Worm (Caenorhabditis elegans): Measurements from ENCODE around the gene unc-22.

The unc-22 gene

DNA sequence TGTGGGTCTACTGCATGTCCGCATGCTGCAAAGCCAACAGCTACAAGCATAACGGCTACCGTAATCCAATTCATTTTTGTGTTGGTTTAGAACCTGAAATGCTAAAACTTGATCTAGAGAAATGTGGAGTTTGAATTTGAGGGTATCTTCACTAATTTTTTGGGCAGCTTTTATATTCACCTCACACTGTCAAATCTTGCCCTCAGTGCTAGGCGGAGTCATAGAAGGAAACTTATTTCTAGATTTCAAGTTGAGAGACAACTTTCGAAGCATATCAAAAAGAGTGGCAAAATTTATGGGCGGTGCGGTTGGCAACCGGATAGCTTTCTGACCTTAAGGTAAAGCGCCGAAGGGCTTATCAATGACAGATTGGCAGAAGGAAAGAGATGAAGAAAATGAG lies 4.8 kb upstream of the unc-22 start, which contains the start of gene lips-6:
TSS of gene lips-6 (minus strand) at position 101 of the 400 bp plus-strand sequence.
- TF ChIP-seq nhr-6 (tag; optimal IDR thresholded peaks at IDR 0.05), result no peak
- TF ChIP-seq aly-2 (tag; optimal IDR thresholded peaks at IDR 0.05), result no peak
- TF ChIP-seq ceh-82 (tag; optimal IDR thresholded peaks at IDR 0.05), result no peak
- TF ChIP-seq nhr-25 (tag; optimal IDR thresholded peaks at IDR 0.05), result no peak
- TF ChIP-seq nhr-237 (tag; optimal IDR thresholded peaks at IDR 0.05), result no peak
- no peak for TF ChIP-seq ceh-16 (tag; optimal IDR thresholded peaks at IDR 0.05)
- no peak for TF ChIP-seq mbf-1 (tag; optimal IDR thresholded peaks at IDR 0.05)
- TF ChIP-seq R02D3.7 (tag; optimal IDR thresholded peaks at IDR 0.05), result no peak
- no peak for TF ChIP-seq mab-5 (tag; optimal IDR thresholded peaks at IDR 0.05)
- no peak for TF ChIP-seq zag-1 (tag; optimal IDR thresholded peaks at IDR 0.05)
- TF ChIP-seq mdl-1 (tag; optimal IDR thresholded peaks at IDR 0.05), result no peak
- no peak for TF ChIP-seq ama-1 (optimal IDR thresholded peaks at IDR 0.05)
- no peak for TF ChIP-seq ztf-4 (tag; optimal IDR thresholded peaks at IDR 0.05)

DNA sequence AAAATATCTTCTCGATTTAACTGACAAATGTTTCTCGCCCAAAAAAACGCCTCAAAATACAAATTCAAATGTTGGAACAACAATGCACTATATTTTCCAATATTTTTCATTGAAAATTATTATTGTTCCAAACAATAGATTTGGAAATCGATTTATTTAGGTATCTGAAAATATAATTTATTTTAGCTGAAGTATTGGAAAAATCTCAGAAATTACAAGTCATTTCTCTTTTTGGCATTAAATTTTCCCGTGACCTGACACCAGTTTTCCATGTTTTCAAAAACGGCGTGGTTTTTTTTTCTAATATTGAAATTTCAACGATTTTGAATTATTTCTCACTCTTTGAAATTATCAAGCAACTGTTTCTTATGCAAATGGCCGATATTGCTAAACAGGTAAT lies 2.3 kb upstream of the unc-22 start, which contains the start of gene spe-17:
TSS of gene spe-17 (plus strand) at position 301 of the 400 bp plus-strand sequence.
- no peak for TF ChIP-seq unc-39 (tag; optimal IDR thresholded peaks at IDR 0.05)
- TF ChIP-seq aly-2 (tag; optimal IDR thresholded peaks at IDR 0.05), result no peak
- TF ChIP-seq unc-55 (GFP tag; optimal IDR thresholded peaks at IDR 0.05), result no peak
- TF ChIP-seq ztf-1 (GFP tag; conservative IDR thresholded peaks at IDR 0.05), result no peak
- TF ChIP-seq unc-62 (GFP tag; optimal IDR thresholded peaks at IDR 0.05), result no peak

DNA sequence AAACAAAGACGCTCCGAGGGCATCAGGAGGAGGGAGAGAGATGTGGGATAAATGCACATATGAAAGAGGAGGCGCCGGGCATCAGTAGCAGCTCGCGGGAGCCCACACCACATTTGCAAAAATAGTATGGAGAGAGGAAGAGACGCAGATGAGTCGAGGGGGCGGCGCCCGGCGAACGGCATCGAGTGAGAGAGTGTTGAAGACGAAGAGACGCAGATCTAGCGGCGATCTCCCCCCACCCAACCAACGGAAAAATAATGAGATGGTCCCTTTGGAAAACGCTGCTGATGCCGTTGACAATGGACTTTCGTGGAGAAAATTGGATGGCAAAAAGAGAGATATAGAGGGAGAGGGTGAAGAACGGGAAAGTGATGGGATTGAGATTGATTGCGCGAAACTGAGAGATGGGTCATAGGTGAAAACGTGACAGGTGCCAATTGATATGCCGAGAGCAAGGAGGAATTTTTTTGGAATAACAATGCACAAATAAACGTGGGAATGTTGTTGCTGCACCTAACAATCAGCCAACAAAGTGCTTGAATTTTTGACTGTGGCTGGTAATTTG lies 1.7 kb upstream of the unc-22 start:
- TF ChIP-seq lsy-2 (tag; optimal IDR thresholded peaks at IDR 0.05), result peak in 1 of 2 experiments; percentile 6
- TF ChIP-seq nhr-11 (tag; optimal IDR thresholded peaks at IDR 0.05), result no peak
- TF ChIP-seq F13H6.1 (tag; optimal IDR thresholded peaks at IDR 0.05), result peak; percentile 80
- peak; percentile 18 for TF ChIP-seq mab-5 (tag; optimal IDR thresholded peaks at IDR 0.05)
- no peak for TF ChIP-seq elt-1 (tag; optimal IDR thresholded peaks at IDR 0.05)
- TF ChIP-seq nhr-129 (tag; optimal IDR thresholded peaks at IDR 0.05), result peak; percentile 72
- TF ChIP-seq sma-9 (GFP tag; optimal IDR thresholded peaks at IDR 0.05), result peak; percentile 68
- no peak for TF ChIP-seq sma-9 (tag; optimal IDR thresholded peaks at IDR 0.05)
- no peak for TF ChIP-seq nhr-237 (tag; optimal IDR thresholded peaks at IDR 0.05)
- TF ChIP-seq elt-3 (tag; optimal IDR thresholded peaks at IDR 0.05), result no peak

DNA sequence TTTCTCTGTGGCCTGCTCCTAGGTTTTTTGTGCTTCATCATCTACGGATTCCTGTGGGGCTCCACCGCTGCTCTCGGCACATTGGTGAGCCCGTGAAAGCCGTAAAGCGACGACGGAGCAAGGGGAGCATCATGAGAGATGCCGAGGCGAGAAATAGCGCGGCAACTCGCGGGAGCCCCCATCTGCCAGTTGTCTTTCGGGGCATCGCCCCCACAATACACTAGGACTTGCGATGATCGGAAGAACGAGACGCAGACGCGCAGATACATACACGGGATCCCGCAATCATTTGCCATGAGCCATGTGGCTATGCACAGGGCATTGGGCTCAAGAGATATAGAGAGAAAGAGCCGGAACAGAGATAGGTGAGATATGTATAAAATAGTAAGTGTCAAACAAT lies 430 bp downstream of the unc-22 start:
- TF ChIP-seq fos-1 (tag; optimal IDR thresholded peaks at IDR 0.05) (no peak), nhr-129 (tag; optimal IDR thresholded peaks at IDR 0.05) (peak; percentile 84), sma-9 (GFP tag; optimal IDR thresholded peaks at IDR 0.05) (peak; percentile 52), sma-9 (tag; optimal IDR thresholded peaks at IDR 0.05) (no peak), F13H6.1 (tag; optimal IDR thresholded peaks at IDR 0.05) (peak; percentile 86)

DNA sequence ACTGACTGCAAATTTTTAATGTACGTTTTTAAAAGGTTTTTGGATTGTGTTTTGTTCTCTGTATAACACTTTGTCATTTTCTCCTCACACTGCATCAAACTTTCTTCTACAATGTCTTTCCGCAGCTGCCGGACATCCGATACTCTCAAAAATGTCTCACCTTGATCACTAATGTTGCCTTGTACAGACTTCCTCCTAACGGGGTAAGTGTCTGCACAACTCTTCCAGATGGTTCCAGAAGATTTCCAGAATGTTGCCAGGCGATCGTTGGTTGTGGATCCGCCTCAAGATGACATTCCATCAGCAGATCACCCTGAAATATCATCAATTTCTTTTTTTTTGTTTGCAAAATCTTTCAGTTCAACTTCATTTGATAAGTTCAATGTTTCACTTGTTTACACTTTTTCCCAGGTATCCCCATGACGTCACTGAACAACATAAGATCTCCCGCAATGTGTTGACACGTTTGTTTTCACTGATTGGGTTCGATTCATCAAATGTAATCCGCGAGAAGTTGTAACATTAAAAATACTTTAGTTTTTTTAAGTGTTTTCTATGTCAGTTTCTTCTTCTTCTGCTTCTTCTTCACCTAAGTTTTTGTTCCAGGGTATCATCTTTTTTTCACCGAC lies 1.6 kb downstream of the unc-22 start:
- TF ChIP-seq crh-2 (tag; optimal IDR thresholded peaks at IDR 0.05), result no peak
- peak; percentile 24 for TF ChIP-seq F13H6.1 (tag; optimal IDR thresholded peaks at IDR 0.05)
- TF ChIP-seq zag-1 (tag; optimal IDR thresholded peaks at IDR 0.05), result no peak
- peak; percentile 56 for TF ChIP-seq nhr-129 (tag; optimal IDR thresholded peaks at IDR 0.05)
- TF ChIP-seq sma-9 (GFP tag; optimal IDR thresholded peaks at IDR 0.05), result peak; percentile 33
- no peak for TF ChIP-seq sma-9 (tag; optimal IDR thresholded peaks at IDR 0.05)
- TF ChIP-seq elt-1 (tag; optimal IDR thresholded peaks at IDR 0.05), result no peak
- no peak for TF ChIP-seq unc-55 (GFP tag; optimal IDR thresholded peaks at IDR 0.05)
- TF ChIP-seq egl-27 (tag; optimal IDR thresholded peaks at IDR 0.05), result no peak
- TF ChIP-seq unc-62 (GFP tag; optimal IDR thresholded peaks at IDR 0.05), result no peak
- no peak for TF ChIP-seq elt-3 (tag; optimal IDR thresholded peaks at IDR 0.05)
- no peak for TF ChIP-seq nhr-11 (tag; optimal IDR thresholded peaks at IDR 0.05)

DNA sequence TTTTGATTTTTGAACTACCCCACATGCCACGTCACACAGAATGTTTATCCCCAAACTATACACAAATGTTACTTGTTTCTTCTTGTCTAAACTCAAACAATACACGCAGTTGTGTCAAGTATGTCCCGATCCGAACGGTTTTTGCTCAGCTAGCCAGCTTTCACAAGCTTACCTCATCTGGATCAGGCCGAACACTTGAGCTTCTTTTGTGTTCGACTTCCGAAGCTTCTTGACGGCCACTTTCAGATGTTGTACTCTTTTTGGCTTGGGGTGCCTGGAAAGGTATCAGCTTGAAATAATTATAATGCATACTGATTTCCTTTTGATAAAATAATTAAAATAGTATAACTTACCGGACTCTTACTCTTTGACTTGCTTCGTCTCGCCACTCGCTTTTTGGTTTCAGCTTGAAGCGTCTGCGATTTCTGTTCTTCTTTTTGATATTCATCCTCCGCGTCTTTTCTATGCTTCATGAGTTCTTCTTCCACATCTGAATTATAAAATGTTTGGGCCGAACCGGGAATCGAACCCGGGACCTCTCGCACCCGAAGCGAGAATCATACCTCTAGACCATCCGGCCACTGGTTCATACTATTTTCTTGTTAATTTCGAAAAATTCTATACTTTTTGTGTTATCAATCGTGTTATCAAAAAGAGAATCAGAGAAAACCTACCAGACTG lies 5.6 kb downstream of the unc-22 start:
- TF ChIP-seq fos-1 (tag; optimal IDR thresholded peaks at IDR 0.05), result peak; percentile 24
- TF ChIP-seq lsy-2 (tag; optimal IDR thresholded peaks at IDR 0.05), result no peak
